Fruit fly (Drosophila melanogaster) whole organism, embryonic: ENCODE measurements around the gene Hsp110.

ENCODE experiments used
- Adf1 ChIP-seq: fragments of 200-800 bp; sonication (Bioruptor generic); IDR thresholded peaks from 2 replicates; pipeline ENCODE4 v1.3.6; 2022; ENCODE audit warnings: missing biosample characterization, missing genetic modification characterization
- CG1024 ChIP-seq: fragments of 200-800 bp; sonication (Bioruptor generic); IDR thresholded peaks from 2 replicates; pipeline ENCODE4 v1.3.6; 2022; ENCODE audit warnings: missing biosample characterization, missing genetic modification characterization
- CG10267 ChIP-seq: fragments of 200-800 bp; sonication (Bioruptor generic); optimal IDR thresholded peaks from 2 replicates; lab custom pipeline; 2018; ENCODE audit warnings: missing biosample characterization, mild to moderate bottlenecking, missing genetic modification characterization, moderate library complexity
- CG10321 ChIP-seq: fragments of 200-800 bp; sonication (Bioruptor generic); IDR thresholded peaks from 2 replicates; pipeline ENCODE4 v1.3.6; 2022; ENCODE audit warnings: missing biosample characterization, missing genetic modification characterization
- CG11504 ChIP-seq: fragments of 200-800 bp; sonication (Bioruptor generic); optimal IDR thresholded peaks from 3 replicates; lab custom pipeline; 2019; ENCODE audit warnings: missing biosample characterization, mild to moderate bottlenecking, missing genetic modification characterization, moderate library complexity
- CG12659 ChIP-seq: fragments of 200-800 bp; sonication (Bioruptor generic); optimal IDR thresholded peaks from 3 replicates; lab custom pipeline; 2017; ENCODE audit warnings: mild to moderate bottlenecking, missing biosample characterization, missing genetic modification reagents, missing genetic modification characterization
- CG15073 ChIP-seq: fragments of 200-800 bp; sonication (Bioruptor generic); optimal IDR thresholded peaks from 2 replicates; lab custom pipeline; 2016; ENCODE audit warnings: missing biosample characterization, missing genetic modification characterization
- CG15514 ChIP-seq: fragments of 200-800 bp; sonication (Bioruptor generic); optimal IDR thresholded peaks from 3 replicates; lab custom pipeline; 2017; ENCODE audit warnings: missing biosample characterization, missing genetic modification characterization, mild to moderate bottlenecking, moderate library complexity, missing genetic modification reagents
- CG15601 ChIP-seq: fragments of 200-800 bp; sonication (Bioruptor generic); optimal IDR thresholded peaks from 3 replicates; lab custom pipeline; 2019; ENCODE audit warnings: missing biosample characterization, mild to moderate bottlenecking, missing genetic modification characterization, moderate library complexity
- CG16813 ChIP-seq: fragments of 200-800 bp; sonication (Bioruptor generic); IDR thresholded peaks from 3 replicates; pipeline ENCODE4 v1.3.6; 2022; ENCODE audit warnings: missing biosample characterization, missing genetic modification characterization; ENCODE audit not compliant: partially characterized antibody
- CG17328 ChIP-seq: fragments of 200-800 bp; sonication (Bioruptor generic); IDR thresholded peaks from 2 replicates; pipeline ENCODE4 v1.3.6; 2022; ENCODE audit warnings: missing biosample characterization, missing genetic modification characterization
- CG17802 ChIP-seq: fragments of 200-800 bp; sonication (Bioruptor generic); optimal IDR thresholded peaks from 2 replicates; lab custom pipeline; 2018; ENCODE audit warnings: missing biosample characterization, mild to moderate bottlenecking, missing genetic modification characterization, moderate library complexity
- CG31365 ChIP-seq: fragments of 200-800 bp; sonication (Bioruptor generic); optimal IDR thresholded peaks from 2 replicates; lab custom pipeline; 2018; ENCODE audit warnings: missing biosample characterization, mild to moderate bottlenecking, missing genetic modification characterization
- CG3838 ChIP-seq: fragments of 200-800 bp; sonication (Bioruptor generic); optimal IDR thresholded peaks from 3 replicates; lab custom pipeline; 2016; ENCODE audit warnings: missing biosample characterization, missing genetic modification characterization
- CG3847 ChIP-seq: fragments of 200-800 bp; sonication (Bioruptor generic); IDR thresholded peaks from 2 replicates; pipeline ENCODE4 v1.3.6; 2022; ENCODE audit warnings: missing biosample characterization, missing genetic modification characterization
- CG4820 ChIP-seq: fragments of 200-800 bp; sonication (Bioruptor generic); optimal IDR thresholded peaks from 3 replicates; lab custom pipeline; 2016; ENCODE audit warnings: missing biosample characterization, missing genetic modification characterization
- CG6854 ChIP-seq: fragments of 200-800 bp; sonication (Bioruptor generic); optimal IDR thresholded peaks from 3 replicates; lab custom pipeline; 2017; ENCODE audit warnings: missing biosample characterization, mild to moderate bottlenecking, missing genetic modification characterization
- CG7271 ChIP-seq: fragments of 200-800 bp; sonication (Bioruptor generic); optimal IDR thresholded peaks from 2 replicates; lab custom pipeline; 2018; ENCODE audit warnings: missing biosample characterization, mild to moderate bottlenecking, missing genetic modification characterization, moderate library complexity
- CG7372 ChIP-seq: fragments of 200-800 bp; sonication (Bioruptor generic); IDR thresholded peaks from 2 replicates; pipeline ENCODE4 v1.3.6; 2022; ENCODE audit warnings: missing biosample characterization, missing genetic modification characterization
- CG8281 ChIP-seq: fragments of 200-800 bp; sonication (Bioruptor generic); optimal IDR thresholded peaks from 2 replicates; lab custom pipeline; 2018; ENCODE audit warnings: missing biosample characterization, mild to moderate bottlenecking, missing genetic modification characterization, moderate library complexity
- CG8944 ChIP-seq: fragments of 200-800 bp; sonication (Bioruptor generic); optimal IDR thresholded peaks from 3 replicates; lab custom pipeline; 2016; ENCODE audit warnings: missing biosample characterization, missing genetic modification characterization
- CG9609 ChIP-seq: fragments of 200-800 bp; sonication (Bioruptor generic); optimal IDR thresholded peaks from 3 replicates; lab custom pipeline; 2016; ENCODE audit warnings: missing biosample characterization, missing genetic modification characterization
- CG9817 ChIP-seq: fragments of 200-800 bp; sonication (Bioruptor generic); optimal IDR thresholded peaks from 2 replicates; lab custom pipeline; 2018; ENCODE audit warnings: missing biosample characterization, mild to moderate bottlenecking, missing genetic modification characterization, moderate library complexity
- CG9932 ChIP-seq: fragments of 200-800 bp; sonication (Bioruptor generic); IDR thresholded peaks from 2 replicates; pipeline ENCODE4 v1.3.6; 2022; ENCODE audit warnings: missing biosample characterization, missing genetic modification characterization
- Camta ChIP-seq: fragments of 200-800 bp; sonication (Bioruptor generic); optimal IDR thresholded peaks from 2 replicates; lab custom pipeline; 2016; ENCODE audit warnings: missing biosample characterization, missing genetic modification characterization
- HmgD ChIP-seq: fragments of 200-800 bp; sonication (Bioruptor generic); optimal IDR thresholded peaks from 3 replicates; lab custom pipeline; 2016; ENCODE audit warnings: missing biosample characterization, missing genetic modification characterization
- Lhr ChIP-seq: fragments of 200-800 bp; sonication (Bioruptor generic); optimal IDR thresholded peaks from 3 replicates; lab custom pipeline; 2017; ENCODE audit warnings: mild to moderate bottlenecking, missing biosample characterization, missing genetic modification reagents, missing genetic modification characterization
- Mrtf ChIP-seq: fragments of 200-800 bp; sonication (Bioruptor generic); IDR thresholded peaks from 3 replicates; pipeline ENCODE4 v1.3.6; 2022; ENCODE audit warnings: missing biosample characterization, missing genetic modification characterization
- Pdp1 ChIP-seq, 2 experiments: fragments of 200-800 bp; sonication (Bioruptor generic); optimal IDR thresholded peaks; 3 replicates each; lab custom pipeline; 2016; ENCODE audit warnings: missing biosample characterization in 2 of 2, missing genetic modification characterization in 2 of 2, mild to moderate bottlenecking in 1 of 2, moderate library complexity in 1 of 2
- Ravus ChIP-seq: fragments of 200-800 bp; sonication (Bioruptor generic); IDR thresholded peaks from 2 replicates; pipeline ENCODE4 v1.3.6; 2022; ENCODE audit warnings: missing biosample characterization, missing genetic modification characterization
- Rx ChIP-seq: fragments of 200-800 bp; sonication (Bioruptor generic); IDR thresholded peaks from 2 replicates; pipeline ENCODE4 v1.3.6; 2022; ENCODE audit warnings: missing biosample characterization, missing genetic modification characterization
- al ChIP-seq: fragments of 200-800 bp; sonication (Bioruptor generic); IDR thresholded peaks from 2 replicates; pipeline ENCODE4 v1.3.6; 2022; ENCODE audit warnings: missing biosample characterization, missing genetic modification characterization
- ase ChIP-seq: fragments of 200-800 bp; sonication (Bioruptor generic); IDR thresholded peaks from 3 replicates; pipeline ENCODE4 v1.3.6; 2022; ENCODE audit warnings: missing biosample characterization, missing genetic modification characterization
- dmrt99B ChIP-seq: fragments of 200-800 bp; sonication (Bioruptor generic); optimal IDR thresholded peaks from 2 replicates; lab custom pipeline; 2018; ENCODE audit warnings: missing biosample characterization, mild to moderate bottlenecking, missing genetic modification characterization, moderate library complexity
- emc ChIP-seq: fragments of 200-800 bp; sonication (Bioruptor generic); optimal IDR thresholded peaks from 2 replicates; lab custom pipeline; 2016; ENCODE audit warnings: missing biosample characterization, missing genetic modification characterization
- gsb-n ChIP-seq: fragments of 200-800 bp; sonication (Bioruptor generic); optimal IDR thresholded peaks from 3 replicates; lab custom pipeline; 2018; ENCODE audit warnings: missing biosample characterization, mild to moderate bottlenecking, missing genetic modification characterization
- gt ChIP-seq: fragments of 200-800 bp; sonication (Bioruptor generic); IDR thresholded peaks from 2 replicates; pipeline ENCODE4 v1.3.6; 2022; ENCODE audit warnings: missing biosample characterization, missing genetic modification characterization
- h ChIP-seq: fragments of >200 bp; optimal IDR thresholded peaks from 2 replicates; lab custom pipeline; 2017
- klu ChIP-seq: fragments of 200-800 bp; sonication (Bioruptor generic); IDR thresholded peaks from 2 replicates; pipeline ENCODE4 v1.3.6; 2022; ENCODE audit warnings: missing biosample characterization, missing genetic modification characterization
- lilli ChIP-seq: fragments of 200-800 bp; sonication (Bioruptor generic); optimal IDR thresholded peaks from 3 replicates; lab custom pipeline; 2016; ENCODE audit warnings: missing biosample characterization, missing genetic modification characterization
- odd ChIP-seq: fragments of 200-800 bp; sonication (Bioruptor generic); optimal IDR thresholded peaks from 2 replicates; lab custom pipeline; 2017; ENCODE audit warnings: missing biosample characterization, mild to moderate bottlenecking, missing genetic modification characterization
- psq ChIP-seq: fragments of 200-800 bp; sonication (Bioruptor generic); optimal IDR thresholded peaks from 2 replicates; lab custom pipeline; 2017; ENCODE audit warnings: missing biosample characterization, missing genetic modification characterization
- scrt ChIP-seq: fragments of 200-800 bp; sonication (Bioruptor generic); optimal IDR thresholded peaks from 2 replicates; lab custom pipeline; 2018; ENCODE audit warnings: missing biosample characterization, mild to moderate bottlenecking, missing genetic modification characterization, moderate library complexity
- slbo ChIP-seq: fragments of 200-800 bp; sonication (Bioruptor generic); IDR thresholded peaks from 2 replicates; pipeline ENCODE4 v1.3.6; 2022; ENCODE audit warnings: missing biosample characterization, missing genetic modification characterization
- stwl ChIP-seq: fragments of 200-800 bp; sonication (Bioruptor generic); optimal IDR thresholded peaks from 3 replicates; lab custom pipeline; 2018; ENCODE audit warnings: missing biosample characterization, mild to moderate bottlenecking, missing genetic modification characterization, moderate library complexity
- tgo ChIP-seq: fragments of 200-800 bp; sonication (Bioruptor generic); IDR thresholded peaks from 3 replicates; pipeline ENCODE4 v1.3.6; 2022; ENCODE audit warnings: missing biosample characterization, missing genetic modification characterization
- twi ChIP-seq: fragments of 200-800 bp; optimal IDR thresholded peaks from 2 replicates; lab custom pipeline; 2019; ENCODE audit warnings: missing biosample characterization, mild to moderate bottlenecking, missing genetic modification characterization, moderate library complexity
- tx ChIP-seq: fragments of 200-800 bp; sonication (Bioruptor generic); optimal IDR thresholded peaks from 2 replicates; lab custom pipeline; 2016; ENCODE audit warnings: missing biosample characterization, missing genetic modification characterization
- vnd ChIP-seq: fragments of 200-800 bp; sonication (Bioruptor generic); IDR thresholded peaks from 3 replicates; pipeline ENCODE4 v1.3.6; 2022; ENCODE audit warnings: missing biosample characterization, missing genetic modification characterization; ENCODE audit not compliant: partially characterized antibody
- wor ChIP-seq: fragments of 200-800 bp; sonication (Bioruptor generic); IDR thresholded peaks from 2 replicates; pipeline ENCODE4 v1.3.6; 2022; ENCODE audit warnings: missing biosample characterization, missing genetic modification characterization

The Hsp110 gene

DNA sequence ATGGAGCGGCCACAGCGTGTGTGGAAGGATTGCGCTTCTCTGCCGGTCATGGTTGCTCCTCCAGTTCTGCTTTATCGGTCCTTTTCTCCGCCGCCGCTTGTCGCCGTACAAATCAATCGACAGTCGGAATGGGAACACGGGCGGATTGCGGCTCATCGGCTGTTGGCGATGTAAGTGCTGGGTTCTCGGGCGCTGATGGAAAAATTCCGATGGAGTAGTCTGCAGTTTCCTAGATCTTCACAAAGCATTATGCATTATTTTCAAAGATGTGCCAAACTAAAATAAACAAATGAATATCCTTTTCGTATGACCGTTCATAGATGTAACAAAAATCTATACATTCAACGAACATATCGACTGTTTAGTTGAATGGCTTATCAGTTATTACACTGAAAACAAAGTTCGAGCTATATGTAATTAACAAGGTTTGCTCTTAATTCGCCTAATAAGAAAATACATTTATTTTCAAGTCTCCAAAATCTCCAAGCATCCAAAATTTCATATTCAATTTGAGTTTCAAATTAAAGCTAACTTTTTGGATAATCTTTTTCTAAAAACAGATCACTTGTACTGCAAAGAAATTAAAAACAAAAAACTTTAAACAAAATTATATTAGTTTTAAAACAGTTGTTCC lies 12.9 kb downstream of the Hsp110 start, which contains the start of gene Neurl4 (continued):
- TF ChIP-seq CG12659 (GFP tag; lab: Kevin White, UChicago) (peak; percentile 80), CG11504 (tag; lab: Kevin White, UChicago) (no peak), scrt (GFP tag; lab: Kevin White, UChicago) (no peak), slbo (GFP tag; lab: Robert Waterston, UW) (peak; percentile 86), tx (peak; percentile 60), CG1024 (peak; percentile 73), ase (GFP tag; lab: Robert Waterston, UW) (peak; percentile 69; the same call in 2 of the 3 replicates), CG15073 (GFP tag; lab: Kevin White, UChicago) (no peak), Ravus (GFP tag; lab: Robert Waterston, UW) (no peak; the same call in 1 of the 2 replicates), odd (GFP tag; lab: Kevin White, UChicago) (no peak), CG8281 (tag; lab: Kevin White, UChicago) (peak; percentile 25), Pdp1 (GFP tag; optimal IDR thresholded peaks at IDR 0.05; lab: Kevin White, UChicago) (peak in 1 of 2 experiments; percentile 43), CG9932 (GFP tag; lab: Robert Waterston, UW) (peak; percentile 66), CG10321 (GFP tag; lab: Robert Waterston, UW) (no peak), Lhr (peak; percentile 45), CG17328 (GFP tag; lab: Robert Waterston, UW) (peak; percentile 75), klu (no peak), wor (GFP tag; lab: Robert Waterston, UW) (peak; percentile 43; the same call in 1 of the 2 replicates), CG4820 (GFP tag; lab: Kevin White, UChicago) (peak; percentile 21), CG7372 (0 out of 2 replicates have a peak, but pooled peaks have one; percentile 8), CG17802 (tag; lab: Kevin White, UChicago) (peak; percentile 36), h (lab: Kevin White, UChicago) (no peak), twi (tag; lab: Kevin White, UChicago) (peak; percentile 62), dmrt99B (tag; lab: Kevin White, UChicago) (no peak), stwl (tag; lab: Kevin White, UChicago) (peak; percentile 28), CG16813 (GFP tag; lab: Robert Waterston, UW) (no peak), tgo (GFP tag; lab: Robert Waterston, UW) (peak; percentile 60; the same call in 2 of the 3 replicates), CG3847 (GFP tag; lab: Robert Waterston, UW) (peak; percentile 71), Adf1 (GFP tag; lab: Robert Waterston, UW) (peak; percentile 21), CG15514 (GFP tag; lab: Kevin White, UChicago) (no peak), Rx (GFP tag; lab: Robert Waterston, UW) (0 out of 2 replicates have a peak, but pooled peaks have one; percentile 16), CG8944 (GFP tag; lab: Kevin White, UChicago) (peak; percentile 67), al (GFP tag; lab: Robert Waterston, UW) (no peak), CG10267 (tag; lab: Kevin White, UChicago) (peak; percentile 63), CG9609 (GFP tag; lab: Kevin White, UChicago) (peak; percentile 67), psq (GFP tag; lab: Kevin White, UChicago) (peak; percentile 34), CG9817 (tag; lab: Kevin White, UChicago) (peak; percentile 69), CG6854 (GFP tag; lab: Kevin White, UChicago) (no peak), HmgD (GFP tag; lab: Kevin White, UChicago) (no peak), CG15601 (tag; lab: Kevin White, UChicago) (peak; percentile 93), Camta (GFP tag; lab: Kevin White, UChicago) (peak; percentile 74), CG3838 (GFP tag; lab: Kevin White, UChicago) (peak; percentile 46), emc (GFP tag; lab: Kevin White, UChicago) (no peak), CG7271 (tag; lab: Kevin White, UChicago) (peak; percentile 1), lilli (GFP tag; lab: Kevin White, UChicago) (peak; percentile 65), Mrtf (GFP tag; lab: Robert Waterston, UW) (peak; percentile 37; the same call in 1 of the 3 replicates), gt (GFP tag; lab: Robert Waterston, UW) (no peak), CG31365 (peak; percentile 17), vnd (GFP tag; lab: Robert Waterston, UW) (no peak), gsb-n (tag; lab: Kevin White, UChicago) (no peak)
